Worm (Caenorhabditis elegans) whole organism, L3 larva: ENCODE data around the gene T04C9.3.

Source experiments
- nhr-76 ChIP-seq: fragments of 150-350 bp; sonication (generic microtip); optimal IDR thresholded peaks from 5 replicates; lab custom pipeline; 2014; ENCODE audit warnings: missing biosample characterization, missing genetic modification characterization
- pha-4 ChIP-seq: fragments of 150-350 bp; optimal IDR thresholded peaks from 2 replicates; lab custom pipeline; 2014; ENCODE audit warnings: missing biosample characterization, missing genetic modification reagents, missing genetic modification characterization

ce11 chrIII:5936992-5937391, 48.4 kb upstream of the T04C9.3 start, which contains the start of gene EGAP1.1:
- TF ChIP-seq pha-4 (tag; lab: Kevin White, UChicago) = no peak
- no peak for TF ChIP-seq nhr-76 (tag; lab: Kevin White, UChicago)
